Fruit fly (Drosophila melanogaster) whole organism, embryonic: ENCODE measurements around the gene CG9173.

ENCODE experiments used
- Asciz ChIP-seq: fragments of 200-800 bp; sonication (Bioruptor generic); optimal IDR thresholded peaks from 2 replicates; lab custom pipeline; 2017; ENCODE audit warnings: missing biosample characterization, mild to moderate bottlenecking, missing genetic modification characterization, missing genetic modification reagents
- CG10209 ChIP-seq: fragments of 200-800 bp; sonication (Bioruptor generic); optimal IDR thresholded peaks from 3 replicates; lab custom pipeline; 2017; ENCODE audit warnings: missing biosample characterization, mild to moderate bottlenecking, missing genetic modification characterization, missing genetic modification reagents
- CG12942 ChIP-seq: fragments of 200-800 bp; sonication (Bioruptor generic); optimal IDR thresholded peaks from 3 replicates; lab custom pipeline; 2016; ENCODE audit warnings: missing biosample characterization, missing genetic modification characterization
- CG13287 ChIP-seq: fragments of 200-800 bp; sonication (Bioruptor generic); IDR thresholded peaks from 2 replicates; pipeline ENCODE4 v1.3.6; 2022; ENCODE audit warnings: missing biosample characterization, missing genetic modification characterization; ENCODE audit not compliant: partially characterized antibody
- CG15514 ChIP-seq: fragments of 200-800 bp; sonication (Bioruptor generic); optimal IDR thresholded peaks from 3 replicates; lab custom pipeline; 2017; ENCODE audit warnings: missing biosample characterization, missing genetic modification characterization, mild to moderate bottlenecking, moderate library complexity, missing genetic modification reagents
- CG16815 ChIP-seq: fragments of 200-800 bp; sonication (Bioruptor generic); optimal IDR thresholded peaks from 3 replicates; lab custom pipeline; 2017; ENCODE audit warnings: missing biosample characterization, mild to moderate bottlenecking, missing genetic modification characterization
- CG2889 ChIP-seq: fragments of 200-800 bp; sonication (Bioruptor generic); IDR thresholded peaks from 3 replicates; pipeline ENCODE4 v1.3.6; 2022; ENCODE audit warnings: missing biosample characterization, missing genetic modification characterization
- CG30020 ChIP-seq: fragments of 200-800 bp; optimal IDR thresholded peaks from 2 replicates; lab custom pipeline; 2019; ENCODE audit warnings: missing biosample characterization, mild to moderate bottlenecking, missing genetic modification characterization, moderate library complexity
- CG30431 ChIP-seq: fragments of 200-800 bp; sonication (Bioruptor generic); optimal IDR thresholded peaks from 2 replicates; lab custom pipeline; 2017; ENCODE audit warnings: missing biosample characterization, missing genetic modification characterization
- CG31224 ChIP-seq: fragments of 200-800 bp; sonication (Bioruptor generic); IDR thresholded peaks from 2 replicates; pipeline ENCODE4 v1.3.6; 2022; ENCODE audit warnings: missing biosample characterization, missing genetic modification characterization
- CG31388 ChIP-seq: fragments of 200-800 bp; sonication (Bioruptor generic); optimal IDR thresholded peaks from 2 replicates; lab custom pipeline; 2016; ENCODE audit warnings: missing biosample characterization, missing genetic modification characterization
- CG32772 ChIP-seq: fragments of 200-800 bp; sonication (Bioruptor generic); IDR thresholded peaks from 2 replicates; pipeline ENCODE4 v1.3.6; 2022; ENCODE audit warnings: missing biosample characterization, missing genetic modification characterization
- CG33557 ChIP-seq: fragments of 200-800 bp; sonication (Bioruptor generic); optimal IDR thresholded peaks from 2 replicates; lab custom pipeline; 2019; ENCODE audit warnings: missing biosample characterization, mild to moderate bottlenecking, missing genetic modification characterization, moderate library complexity
- CG43689 ChIP-seq: fragments of 200-800 bp; sonication (Bioruptor generic); IDR thresholded peaks from 2 replicates; pipeline ENCODE4 v1.3.6; 2022; ENCODE audit warnings: missing biosample characterization, missing genetic modification characterization
- CG6175 ChIP-seq: fragments of 200-800 bp; sonication (Bioruptor generic); IDR thresholded peaks from 3 replicates; pipeline ENCODE4 v1.3.6; 2022; ENCODE audit warnings: missing biosample characterization, missing genetic modification characterization
- CG6854 ChIP-seq: fragments of 200-800 bp; sonication (Bioruptor generic); optimal IDR thresholded peaks from 3 replicates; lab custom pipeline; 2017; ENCODE audit warnings: missing biosample characterization, mild to moderate bottlenecking, missing genetic modification characterization
- CG7372 ChIP-seq: fragments of 200-800 bp; sonication (Bioruptor generic); IDR thresholded peaks from 2 replicates; pipeline ENCODE4 v1.3.6; 2022; ENCODE audit warnings: missing biosample characterization, missing genetic modification characterization
- CG7745 ChIP-seq: fragments of 200-800 bp; sonication (Bioruptor generic); optimal IDR thresholded peaks from 2 replicates; lab custom pipeline; 2018; ENCODE audit warnings: missing biosample characterization, mild to moderate bottlenecking, missing genetic modification characterization, moderate library complexity
- Dbx ChIP-seq: fragments of 200-800 bp; sonication (Bioruptor generic); IDR thresholded peaks from 3 replicates; pipeline ENCODE4 v1.3.6; 2022; ENCODE audit warnings: missing biosample characterization, missing genetic modification characterization
- Doc2 ChIP-seq: fragments of 200-800 bp; sonication (Bioruptor generic); IDR thresholded peaks from 2 replicates; pipeline ENCODE4 v1.3.6; 2022; ENCODE audit warnings: missing biosample characterization, missing genetic modification characterization
- H2.0 ChIP-seq: fragments of 200-800 bp; sonication (Bioruptor generic); IDR thresholded peaks from 2 replicates; pipeline ENCODE4 v1.3.6; 2022; ENCODE audit warnings: missing biosample characterization, missing genetic modification characterization
- HHEX ChIP-seq: fragments of 200-800 bp; sonication (Bioruptor generic); optimal IDR thresholded peaks from 3 replicates; lab custom pipeline; 2017; ENCODE audit warnings: missing biosample characterization, mild to moderate bottlenecking, missing genetic modification characterization, missing genetic modification reagents
- Hr39 ChIP-seq: fragments of >200 bp; optimal IDR thresholded peaks from 2 replicates; lab custom pipeline; 2017
- Mad ChIP-seq: fragments of 200-800 bp; sonication (Bioruptor generic); optimal IDR thresholded peaks from 2 replicates; lab custom pipeline; 2016; ENCODE audit warnings: missing biosample characterization, missing genetic modification characterization
- Max ChIP-seq: fragments of 200-800 bp; sonication (Bioruptor generic); optimal IDR thresholded peaks from 2 replicates; lab custom pipeline; 2016; ENCODE audit warnings: missing biosample characterization, mild to moderate bottlenecking, missing genetic modification characterization
- Myb ChIP-seq: fragments of 200-800 bp; sonication (Bioruptor generic); optimal IDR thresholded peaks from 2 replicates; lab custom pipeline; 2016; ENCODE audit warnings: missing biosample characterization, missing genetic modification characterization
- NC2α ChIP-seq: fragments of 200-800 bp; sonication (Bioruptor generic); optimal IDR thresholded peaks from 2 replicates; lab custom pipeline; 2016; ENCODE audit warnings: missing biosample characterization, missing genetic modification characterization
- Nf-YA ChIP-seq: fragments of 200-800 bp; sonication (Bioruptor generic); IDR thresholded peaks from 2 replicates; pipeline ENCODE4 v1.3.6; 2022; ENCODE audit warnings: missing biosample characterization, missing genetic modification characterization
- Opbp ChIP-seq: fragments of 200-800 bp; sonication (Bioruptor generic); IDR thresholded peaks from 3 replicates; pipeline ENCODE4 v1.3.6; 2022; ENCODE audit warnings: missing biosample characterization, missing genetic modification characterization; ENCODE audit not compliant: partially characterized antibody
- Ptx1 ChIP-seq: fragments of 200-800 bp; sonication (Bioruptor generic); IDR thresholded peaks from 2 replicates; pipeline ENCODE4 v1.3.6; 2022; ENCODE audit warnings: missing biosample characterization, missing genetic modification characterization
- cad ChIP-seq: fragments of >200 bp; optimal IDR thresholded peaks from 2 replicates; lab custom pipeline; 2017; ENCODE audit warnings: missing biosample characterization, missing genetic modification characterization
- crol ChIP-seq: fragments of 200-800 bp; sonication (Bioruptor generic); IDR thresholded peaks from 2 replicates; pipeline ENCODE4 v1.3.6; 2022; ENCODE audit warnings: missing biosample characterization, missing genetic modification characterization
- dan ChIP-seq: fragments of 200-800 bp; sonication (Bioruptor generic); IDR thresholded peaks from 2 replicates; pipeline ENCODE4 v1.3.6; 2022; ENCODE audit warnings: missing biosample characterization, missing genetic modification characterization
- dmrt11E ChIP-seq: fragments of 200-800 bp; sonication (Bioruptor generic); optimal IDR thresholded peaks from 3 replicates; lab custom pipeline; 2018; ENCODE audit warnings: missing biosample characterization, mild to moderate bottlenecking, missing genetic modification characterization, moderate library complexity
- fd64A ChIP-seq: fragments of 200-800 bp; sonication (Bioruptor generic); optimal IDR thresholded peaks from 3 replicates; lab custom pipeline; 2018; ENCODE audit warnings: missing biosample characterization, mild to moderate bottlenecking, missing genetic modification characterization
- fu2 ChIP-seq: fragments of 200-800 bp; sonication (Bioruptor generic); optimal IDR thresholded peaks from 2 replicates; lab custom pipeline; 2016; ENCODE audit warnings: missing biosample characterization, missing genetic modification characterization
- grn ChIP-seq: fragments of 200-800 bp; sonication (Bioruptor generic); optimal IDR thresholded peaks from 3 replicates; lab custom pipeline; 2017; ENCODE audit warnings: missing biosample characterization, missing genetic modification characterization
- knrl ChIP-seq: fragments of 200-800 bp; sonication (Bioruptor generic); IDR thresholded peaks from 3 replicates; pipeline ENCODE4 v1.3.6; 2022; ENCODE audit warnings: missing biosample characterization, missing genetic modification characterization; ENCODE audit not compliant: partially characterized antibody
- lmd ChIP-seq: fragments of 200-800 bp; sonication (Bioruptor generic); IDR thresholded peaks from 2 replicates; pipeline ENCODE4 v1.3.6; 2022; ENCODE audit warnings: missing biosample characterization, missing genetic modification characterization
- luna ChIP-seq: fragments of 200-800 bp; sonication (Bioruptor generic); optimal IDR thresholded peaks from 2 replicates; lab custom pipeline; 2016; ENCODE audit warnings: missing biosample characterization, missing genetic modification characterization
- nmo ChIP-seq: fragments of 200-800 bp; sonication (Bioruptor generic); optimal IDR thresholded peaks from 2 replicates; lab custom pipeline; 2018; ENCODE audit warnings: missing biosample characterization, mild to moderate bottlenecking, missing genetic modification characterization, moderate library complexity
- pb ChIP-seq: fragments of 200-800 bp; sonication (Bioruptor generic); optimal IDR thresholded peaks from 3 replicates; lab custom pipeline; 2016; ENCODE audit warnings: missing biosample characterization, missing genetic modification characterization
- pzg ChIP-seq: fragments of 200-800 bp; sonication (Bioruptor generic); optimal IDR thresholded peaks from 3 replicates; lab custom pipeline; 2018; ENCODE audit warnings: missing biosample characterization, mild to moderate bottlenecking, missing genetic modification characterization, moderate library complexity
- scrt ChIP-seq: fragments of 200-800 bp; sonication (Bioruptor generic); optimal IDR thresholded peaks from 2 replicates; lab custom pipeline; 2018; ENCODE audit warnings: missing biosample characterization, mild to moderate bottlenecking, missing genetic modification characterization, moderate library complexity
- sd ChIP-seq: fragments of 200-800 bp; sonication (Bioruptor generic); optimal IDR thresholded peaks from 3 replicates; lab custom pipeline; 2018; ENCODE audit warnings: missing biosample characterization, mild to moderate bottlenecking, missing genetic modification characterization, moderate library complexity
- slbo ChIP-seq: fragments of 200-800 bp; sonication (Bioruptor generic); IDR thresholded peaks from 2 replicates; pipeline ENCODE4 v1.3.6; 2022; ENCODE audit warnings: missing biosample characterization, missing genetic modification characterization
- slou ChIP-seq: fragments of 200-800 bp; sonication (Bioruptor generic); optimal IDR thresholded peaks from 3 replicates; lab custom pipeline; 2016; ENCODE audit warnings: missing biosample characterization, missing genetic modification characterization
- so ChIP-seq: fragments of 200-800 bp; sonication (Bioruptor generic); IDR thresholded peaks from 3 replicates; pipeline ENCODE4 v1.3.6; 2022; ENCODE audit warnings: missing biosample characterization, missing genetic modification characterization
- tgo ChIP-seq: fragments of 200-800 bp; sonication (Bioruptor generic); IDR thresholded peaks from 3 replicates; pipeline ENCODE4 v1.3.6; 2022; ENCODE audit warnings: missing biosample characterization, missing genetic modification characterization
- twi ChIP-seq: fragments of 200-800 bp; optimal IDR thresholded peaks from 2 replicates; lab custom pipeline; 2019; ENCODE audit warnings: missing biosample characterization, mild to moderate bottlenecking, missing genetic modification characterization, moderate library complexity

The CG9173 gene

dm6 chr3L:1378862-1379543, 44.3 kb downstream of the CG9173 start (continued):
- no peak for TF ChIP-seq CG30020 (tag; lab: Kevin White, UChicago)
- TF ChIP-seq CG13287 (GFP tag; lab: Robert Waterston, UW), result no peak
- TF ChIP-seq scrt (GFP tag; lab: Kevin White, UChicago), result peak; percentile 3
- TF ChIP-seq CG7745 (tag; lab: Kevin White, UChicago), result no peak
- TF ChIP-seq knrl (GFP tag; lab: Robert Waterston, UW), result no peak
- 0 out of 2 replicates have a peak, but pooled peaks have one; percentile 5 for TF ChIP-seq Nf-YA (GFP tag; lab: Robert Waterston, UW)
- TF ChIP-seq CG12942 (GFP tag; lab: Kevin White, UChicago), result no peak
- peak; percentile 24 for TF ChIP-seq Asciz (GFP tag; lab: Kevin White, UChicago)
- TF ChIP-seq CG33557 (GFP tag; lab: Kevin White, UChicago), result no peak
- peak; percentile 7 for TF ChIP-seq HHEX
- no peak for TF ChIP-seq pb (GFP tag; lab: Kevin White, UChicago)
- TF ChIP-seq fd64A (GFP tag; lab: Kevin White, UChicago), result no peak
- no peak for TF ChIP-seq Hr39 (lab: Kevin White, UChicago)
- TF ChIP-seq dmrt11E (tag; lab: Kevin White, UChicago), result peak; percentile 83
- peak; percentile 25 for TF ChIP-seq twi (tag; lab: Kevin White, UChicago)
- TF ChIP-seq Doc2, result 0 out of 2 replicates have a peak, but pooled peaks have one; percentile 8
- peak; percentile 69 for TF ChIP-seq CG31224 (GFP tag; lab: Robert Waterston, UW)
- TF ChIP-seq CG7372, result peak; percentile 62; the same call in 1 of the 2 replicates
- TF ChIP-seq Dbx (GFP tag; lab: Robert Waterston, UW), result no peak
- peak; percentile 56 for TF ChIP-seq CG30431 (GFP tag; lab: Kevin White, UChicago)
- TF ChIP-seq CG32772 (GFP tag; lab: Robert Waterston, UW), result peak; percentile 61
- no peak for TF ChIP-seq CG6854 (GFP tag; lab: Kevin White, UChicago)
- TF ChIP-seq CG43689 (GFP tag; lab: Robert Waterston, UW), result no peak
- TF ChIP-seq Ptx1 (GFP tag; lab: Robert Waterston, UW), result peak; percentile 55; the same call in 1 of the 2 replicates
- TF ChIP-seq CG2889 (GFP tag; lab: Robert Waterston, UW), result no peak
- no peak for TF ChIP-seq Myb (GFP tag; lab: Kevin White, UChicago)
- no peak for TF ChIP-seq grn (GFP tag; lab: Kevin White, UChicago)
- TF ChIP-seq so, result no peak; the same call in 2 of the 3 replicates
- TF ChIP-seq lmd (GFP tag; lab: Robert Waterston, UW), result peak; percentile 63
- peak; percentile 43; the same call in 1 of the 2 replicates for TF ChIP-seq H2.0 (GFP tag; lab: Robert Waterston, UW)
- TF ChIP-seq CG15514 (GFP tag; lab: Kevin White, UChicago), result no peak
- no peak for TF ChIP-seq CG31388 (GFP tag; lab: Kevin White, UChicago)
- peak; percentile 72 for TF ChIP-seq crol (GFP tag; lab: Robert Waterston, UW)
- no peak for TF ChIP-seq pzg (GFP tag; lab: Kevin White, UChicago)
- TF ChIP-seq Opbp (GFP tag; lab: Robert Waterston, UW), result no peak
- no peak for TF ChIP-seq dan (GFP tag; lab: Robert Waterston, UW)
- TF ChIP-seq sd (tag; lab: Kevin White, UChicago), result no peak
- peak; percentile 35 for TF ChIP-seq slbo (GFP tag; lab: Robert Waterston, UW)
- TF ChIP-seq CG10209, result peak; percentile 62
- TF ChIP-seq NC2α (GFP tag; lab: Kevin White, UChicago), result no peak
- TF ChIP-seq slou (GFP tag; lab: Kevin White, UChicago), result no peak
- TF ChIP-seq Max, result no peak
- TF ChIP-seq luna (GFP tag; lab: Kevin White, UChicago), result no peak
- peak; percentile 16; the same call in 1 of the 3 replicates for TF ChIP-seq CG6175 (GFP tag; lab: Robert Waterston, UW)
- peak; percentile 73 for TF ChIP-seq CG16815 (GFP tag; lab: Kevin White, UChicago)
- TF ChIP-seq tgo, result peak; percentile 65; the same call in 2 of the 3 replicates
- no peak for TF ChIP-seq fu2
- TF ChIP-seq nmo (GFP tag; lab: Kevin White, UChicago), result peak; percentile 79
- TF ChIP-seq Mad (GFP tag; lab: Kevin White, UChicago), result no peak
- no peak for TF ChIP-seq cad (GFP tag; lab: Kevin White, UChicago)
